Fruit fly (Drosophila melanogaster): ENCODE measurements around the gene CG32119.

Gene CG32119

dm6 chr3L:13233646-13234262 lies 14.7 kb downstream of the CG32119 start (continued):
- TF ChIP-seq PHDP (tag; optimal IDR thresholded peaks at IDR 0.05) (peak; percentile 21), crol (GFP tag; IDR thresholded peaks at IDR 0.05) (no peak), Eip74EF (GFP tag; optimal IDR thresholded peaks at IDR 0.05) (peak in 1 of 2 experiments; percentile 40), CG6765 (GFP tag; optimal IDR thresholded peaks at IDR 0.05) (peak; percentile 14), CG17361 (GFP tag; IDR thresholded peaks at IDR 0.05) (no peak), Atf3 (GFP tag; optimal IDR thresholded peaks at IDR 0.05) (no peak), D19B (GFP tag; optimal IDR thresholded peaks at IDR 0.05) (peak; percentile 4), odd (GFP tag; optimal IDR thresholded peaks at IDR 0.05) (no peak), Ssrp (tag; optimal IDR thresholded peaks at IDR 0.05) (no peak), chinmo (GFP tag; IDR thresholded peaks at IDR 0.05; ENCODE audit: partially characterized antibody) (0 out of 4 replicates have a peak, but pooled peaks have one; percentile 61), ken (GFP tag; IDR thresholded peaks at IDR 0.05) (no peak), ttk (GFP tag; IDR thresholded peaks at IDR 0.05) (no peak), caup (GFP tag; optimal IDR thresholded peaks at IDR 0.05; ENCODE audit: severe bottlenecking) (peak; percentile 32), lilli (GFP tag; optimal IDR thresholded peaks at IDR 0.05) (no peak), pros (GFP tag; optimal IDR thresholded peaks at IDR 0.05) (no peak), CG11398 (GFP tag; optimal IDR thresholded peaks at IDR 0.05) (no peak), unc-4 (GFP tag; IDR thresholded peaks at IDR 0.05; ENCODE audit: partially characterized antibody) (no peak), CG13894 (tag; optimal IDR thresholded peaks at IDR 0.05) (peak; percentile 61), CG15269 (tag; optimal IDR thresholded peaks at IDR 0.05) (peak; percentile 19), nom (GFP tag; optimal IDR thresholded peaks at IDR 0.05) (no peak)

- TF ChIP-seq Hmx (GFP tag; optimal IDR thresholded peaks at IDR 0.05) (no peak), Atf6 (GFP tag; IDR thresholded peaks at IDR 0.05) (no peak; the same call in 1 of the 2 replicates), sisA (GFP tag; IDR thresholded peaks at IDR 0.05) (no peak), CG12769 (tag; optimal IDR thresholded peaks at IDR 0.05) (peak; percentile 79), fru (optimal IDR thresholded peaks at IDR 0.05) (no peak), CG7987 (GFP tag; optimal IDR thresholded peaks at IDR 0.05) (no peak), HLH54F (GFP tag; optimal IDR thresholded peaks at IDR 0.05) (no peak), CG15514 (GFP tag; optimal IDR thresholded peaks at IDR 0.05) (no peak), Max (GFP tag; optimal IDR thresholded peaks at IDR 0.05) (no peak), Side (GFP tag; optimal IDR thresholded peaks at IDR 0.05) (no peak), CG13123 (GFP tag; optimal IDR thresholded peaks at IDR 0.05) (no peak), salm (tag; optimal IDR thresholded peaks at IDR 0.05) (peak; percentile 54), Xrp1 (GFP tag; IDR thresholded peaks at IDR 0.05) (0 out of 2 replicates have a peak, but pooled peaks have one; percentile 24), CG14441 (GFP tag; IDR thresholded peaks at IDR 0.05) (no peak), CG4360 (GFP tag; IDR thresholded peaks at IDR 0.05) (peak; percentile 31; the same call in 1 of the 2 replicates), CG43689 (GFP tag; IDR thresholded peaks at IDR 0.05) (no peak), CG33213 (GFP tag; optimal IDR thresholded peaks at IDR 0.05) (no peak), Rx (GFP tag; IDR thresholded peaks at IDR 0.05) (no peak), CG13296 (GFP tag; optimal IDR thresholded peaks at IDR 0.05) (no peak), pnt (GFP tag; optimal IDR thresholded peaks at IDR 0.05) (no peak), CG33557 (GFP tag; optimal IDR thresholded peaks at IDR 0.05) (peak; percentile 64), CG18764 (GFP tag; optimal IDR thresholded peaks at IDR 0.05) (no peak), Sin3A (optimal IDR thresholded peaks at IDR 0.05) (no peak), sens-2 (GFP tag; IDR thresholded peaks at IDR 0.05) (no peak), Doc3 (GFP tag; IDR thresholded peaks at IDR 0.05; ENCODE audit: partially characterized antibody) (no peak), CG32532 (GFP tag; IDR thresholded peaks at IDR 0.05) (no peak), MESR4 (GFP tag; optimal IDR thresholded peaks at IDR 0.05) (no peak), pho (GFP tag; optimal IDR thresholded peaks at IDR 0.05) (no peak), Dip2 (GFP tag; IDR thresholded peaks at IDR 0.05) (no peak), gem (tag; optimal IDR thresholded peaks at IDR 0.05) (peak; percentile 9), luna (GFP tag; optimal IDR thresholded peaks at IDR 0.05) (no peak)
Measured at dm6 chr3L:13232747-13233146, 15.8 kb downstream of the CG32119 start.

Measured in whole organism, embryonic.